Worm (Caenorhabditis elegans): ENCODE results near the gene W03F9.11.

DNA sequence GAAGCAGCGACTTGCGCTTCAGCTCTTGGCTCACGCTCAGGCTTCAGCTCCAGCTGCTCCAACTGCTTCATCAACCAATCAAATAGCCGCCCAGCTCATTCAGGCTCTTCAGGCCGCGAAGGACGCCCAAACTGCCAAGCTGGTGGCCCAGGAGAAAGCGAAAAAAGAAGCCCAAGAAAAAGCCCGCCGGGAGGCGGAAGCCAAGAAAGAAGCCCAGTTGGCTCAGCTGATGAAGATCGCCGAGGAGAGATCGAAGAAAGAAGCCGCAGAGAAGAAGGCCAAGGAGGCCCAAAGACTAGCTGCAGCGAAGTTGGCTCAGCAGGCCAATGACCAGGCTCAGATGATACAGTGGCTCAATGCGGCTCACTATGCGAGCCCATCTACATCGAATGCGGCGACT is 24.9 kb downstream of the W03F9.11 start:
- TF ChIP-seq hmbx-1 (tag; optimal IDR thresholded peaks at IDR 0.05) (no peak), flt-1 (GFP tag; IDR thresholded peaks at IDR 0.05) (no peak), ceh-36 (tag; optimal IDR thresholded peaks at IDR 0.05) (no peak)
